Worm (Caenorhabditis elegans) whole organism, L4 larva: ENCODE results near the gene C34C12.9.

ENCODE experiments used
- ZK546.5 ChIP-seq, 2 experiments: sonication (generic microtip); optimal IDR thresholded peaks; 2 replicates each; lab custom pipeline; 2017; ENCODE audit warnings: missing biosample characterization in 2 of 2, missing genetic modification characterization in 2 of 2
- ceh-82 ChIP-seq: sonication (generic microtip); optimal IDR thresholded peaks from 2 replicates; lab custom pipeline; 2017; ENCODE audit warnings: missing biosample characterization, missing genetic modification characterization
- dmd-6 ChIP-seq: fragments of 200-800 bp; sonication (Bioruptor generic); IDR thresholded peaks from 2 replicates; pipeline ENCODE4 v1.3.6; 2022; ENCODE audit warnings: missing genetic modification reagents, missing genetic modification characterization, missing compliant biosample characterization
- egl-27 ChIP-seq: sonication (generic microtip); optimal IDR thresholded peaks from 3 replicates; lab custom pipeline; 2017; ENCODE audit warnings: missing biosample characterization, missing genetic modification reagents, missing genetic modification characterization
- fkh-10 ChIP-seq: fragments of 150-350 bp; optimal IDR thresholded peaks from 2 replicates; lab custom pipeline; 2014; ENCODE audit warnings: missing biosample characterization, missing genetic modification reagents, missing genetic modification characterization
- mep-1 ChIP-seq: fragments of 150-350 bp; sonication (generic microtip); optimal IDR thresholded peaks from 3 replicates; lab custom pipeline; 2014; ENCODE audit warnings: missing biosample characterization, missing genetic modification characterization
- nhr-11 ChIP-seq: fragments of 150-350 bp; optimal IDR thresholded peaks from 2 replicates; lab custom pipeline; 2014; ENCODE audit warnings: missing biosample characterization, missing genetic modification characterization
- nhr-237 ChIP-seq: sonication (generic microtip); optimal IDR thresholded peaks from 2 replicates; lab custom pipeline; 2017; ENCODE audit warnings: missing biosample characterization, missing genetic modification characterization
- nhr-6 ChIP-seq: fragments of 150-350 bp; optimal IDR thresholded peaks from 2 replicates; lab custom pipeline; 2014; ENCODE audit warnings: missing biosample characterization, missing genetic modification characterization
- skn-1 ChIP-seq: fragments of 150-350 bp; optimal IDR thresholded peaks from 2 replicates; lab custom pipeline; 2014; ENCODE audit warnings: missing biosample characterization, missing genetic modification characterization
- unc-62 ChIP-seq, 3 experiments: fragments of 150-350 bp in 1 of 3; sonication (generic microtip); optimal IDR thresholded peaks in 2 of 3; peaks in 1 of 3; 1 replicate in 1 of 3; 2 replicates in 2 of 3; lab custom pipeline; 2014 to 2017; ENCODE audit warnings: missing biosample characterization in 3 of 3, missing genetic modification characterization in 3 of 3, missing genetic modification reagents in 3 of 3, missing genotype in 1 of 3

ce11 chrIII:3475497-3475896, at the start of gene C34C12.9:
- TF ChIP-seq skn-1 (tag; lab: Kevin White, UChicago) = no peak
- no peak for TF ChIP-seq nhr-237 (tag; lab: Kevin White, UChicago)
- TF ChIP-seq ZK546.5 (tag; optimal IDR thresholded peaks at IDR 0.05; lab: Kevin White, UChicago) = no peak
- no peak for TF ChIP-seq mep-1 (tag; lab: Kevin White, UChicago)
- TF ChIP-seq unc-62 (GFP tag; optimal IDR thresholded peaks at IDR 0.05 in 1 of 2; lab: Kevin White, UChicago) = no peak
- no peak for TF ChIP-seq unc-62 (tag; optimal IDR thresholded peaks at IDR 0.05; lab: Kevin White, UChicago)
- no peak for TF ChIP-seq fkh-10 (GFP tag; lab: Kevin White, UChicago)
- TF ChIP-seq nhr-6 (tag; lab: Kevin White, UChicago) = no peak
- peak; percentile 66 for TF ChIP-seq dmd-6 (GFP tag; lab: Robert Waterston, UW)
- TF ChIP-seq ceh-82 (tag; lab: Kevin White, UChicago) = no peak
- no peak for TF ChIP-seq egl-27
- TF ChIP-seq nhr-11 = no peak
